Worm (Caenorhabditis elegans) whole organism, early embryonic: ENCODE measurements around the gene F30H5.5.

Experiments
- B0310.2 ChIP-seq: sonication (generic microtip); optimal IDR thresholded peaks from 2 replicates; lab custom pipeline; 2016; ENCODE audit warnings: mild to moderate bottlenecking, missing genetic modification characterization, missing compliant biosample characterization
- F13C5.2 ChIP-seq: sonication (generic microtip); optimal IDR thresholded peaks from 2 replicates; lab custom pipeline; 2017; ENCODE audit warnings: mild to moderate bottlenecking, missing genetic modification characterization, inconsistent platforms, missing compliant biosample characterization
- aly-1 ChIP-seq: sonication (generic microtip); optimal IDR thresholded peaks from 2 replicates; lab custom pipeline; 2016; ENCODE audit warnings: missing genetic modification characterization, missing compliant biosample characterization
- ama-1 ChIP-seq: fragments of 150-350 bp; optimal IDR thresholded peaks from 2 replicates; lab custom pipeline; 2014
- ceh-13 ChIP-seq: fragments of 200-800 bp; sonication (Bioruptor generic); optimal IDR thresholded peaks from 2 replicates; lab custom pipeline; 2018; ENCODE audit warnings: mild to moderate bottlenecking, missing genetic modification characterization, missing compliant biosample characterization
- ceh-36 ChIP-seq: sonication (generic microtip); optimal IDR thresholded peaks from 2 replicates; lab custom pipeline; 2016; ENCODE audit warnings: missing genetic modification characterization, inconsistent platforms, missing compliant biosample characterization
- ets-7 ChIP-seq: sonication (generic microtip); optimal IDR thresholded peaks from 2 replicates; lab custom pipeline; 2016; ENCODE audit warnings: missing genotype, missing genetic modification characterization, missing compliant biosample characterization
- flt-1 ChIP-seq: fragments of 200-800 bp; sonication (Bioruptor generic); IDR thresholded peaks from 2 replicates; pipeline ENCODE4 v1.3.6; 2022; ENCODE audit warnings: missing genetic modification characterization, missing compliant biosample characterization
- hmbx-1 ChIP-seq: sonication (generic microtip); optimal IDR thresholded peaks from 2 replicates; lab custom pipeline; 2016; ENCODE audit warnings: mild to moderate bottlenecking, missing genetic modification characterization, missing compliant biosample characterization
- hmg-4 ChIP-seq: fragments of 200-800 bp; sonication (Bioruptor generic); optimal IDR thresholded peaks from 2 replicates; lab custom pipeline; 2018; ENCODE audit warnings: mild to moderate bottlenecking, missing genetic modification characterization, missing compliant biosample characterization
- hnd-1 ChIP-seq: sonication (generic microtip); optimal IDR thresholded peaks from 2 replicates; lab custom pipeline; 2016; ENCODE audit warnings: missing genetic modification characterization, missing compliant biosample characterization
- pes-1 ChIP-seq: fragments of 200-800 bp; sonication (Bioruptor generic); IDR thresholded peaks from 2 replicates; pipeline ENCODE4 v1.3.6; 2022; ENCODE audit warnings: missing genetic modification reagents, missing genetic modification characterization, missing compliant biosample characterization
- scrt-1 ChIP-seq: fragments of 200-800 bp; sonication (Bioruptor generic); IDR thresholded peaks from 2 replicates; pipeline ENCODE4 v1.3.6; 2022; ENCODE audit warnings: missing genetic modification characterization, missing compliant biosample characterization
- sea-1 ChIP-seq: fragments of 200-800 bp; sonication (Bioruptor generic); conservative IDR thresholded peaks from 2 replicates; pipeline ENCODE4 v1.3.6; 2022; ENCODE audit warnings: missing genetic modification characterization, missing compliant biosample characterization
- tbx-11 ChIP-seq: fragments of 200-800 bp; sonication (Bioruptor generic); IDR thresholded peaks from 2 replicates; pipeline ENCODE4 v1.3.6; 2022; ENCODE audit warnings: missing genetic modification characterization, missing compliant biosample characterization
- tbx-37 ChIP-seq: fragments of 200-800 bp; sonication (Bioruptor generic); conservative IDR thresholded peaks from 2 replicates; pipeline ENCODE4 v1.3.6; 2022; ENCODE audit warnings: missing genetic modification reagents, missing genetic modification characterization, missing compliant biosample characterization
- tra-4 ChIP-seq: sonication (generic microtip); optimal IDR thresholded peaks from 2 replicates; lab custom pipeline; 2017; ENCODE audit warnings: missing genetic modification characterization, missing compliant biosample characterization

Gene F30H5.5

ce11 chrIII:535266-536107, 46.9 kb downstream of the F30H5.5 start:
- TF ChIP-seq B0310.2 = peak; percentile 56
- TF ChIP-seq ets-7 = peak; percentile 27
- TF ChIP-seq sea-1 (GFP tag; lab: Robert Waterston, UW) = peak; percentile 76; the same call in 1 of the 2 replicates
- TF ChIP-seq tbx-11 (GFP tag; lab: Robert Waterston, UW) = peak; percentile 83
- TF ChIP-seq flt-1 (GFP tag; lab: Robert Waterston, UW) = peak; percentile 89
- TF ChIP-seq tbx-37 (GFP tag; lab: Robert Waterston, UW) = peak; percentile 79
- TF ChIP-seq scrt-1 (GFP tag; lab: Robert Waterston, UW) = peak; percentile 84
- TF ChIP-seq hmbx-1 (tag; lab: Kevin White, UChicago) = no peak
- TF ChIP-seq hnd-1 = peak; percentile 55
- no peak for TF ChIP-seq ama-1
- peak; percentile 83 for TF ChIP-seq F13C5.2 (tag; lab: Kevin White, UChicago)
- peak; percentile 77 for TF ChIP-seq ceh-36
- TF ChIP-seq pes-1 (GFP tag; lab: Robert Waterston, UW) = peak; percentile 89
- TF ChIP-seq hmg-4 (GFP tag; lab: Kevin White, UChicago) = peak; percentile 71
- TF ChIP-seq ceh-13 = peak; percentile 68
- no peak for TF ChIP-seq aly-1 (tag; lab: Kevin White, UChicago)
- peak; percentile 17 for TF ChIP-seq tra-4

ce11 chrIII:537054-537453, 48.5 kb downstream of the F30H5.5 start:
- no peak for TF ChIP-seq F13C5.2 (tag; lab: Kevin White, UChicago)
- TF ChIP-seq flt-1 (GFP tag; lab: Robert Waterston, UW) = no peak
- no peak for TF ChIP-seq pes-1 (GFP tag; lab: Robert Waterston, UW)
- TF ChIP-seq hmbx-1 (tag; lab: Kevin White, UChicago) = no peak
- no peak for TF ChIP-seq ceh-36
- no peak for TF ChIP-seq tbx-37 (GFP tag; lab: Robert Waterston, UW)
- no peak for TF ChIP-seq sea-1 (GFP tag; lab: Robert Waterston, UW)
- TF ChIP-seq hmg-4 (GFP tag; lab: Kevin White, UChicago) = no peak
- no peak for TF ChIP-seq scrt-1 (GFP tag; lab: Robert Waterston, UW)
- no peak for TF ChIP-seq aly-1 (tag; lab: Kevin White, UChicago)
- TF ChIP-seq B0310.2 = no peak
- TF ChIP-seq ets-7 = no peak
